Worm (Caenorhabditis elegans) whole organism, L2 larva: Measurements from ENCODE around the gene ttr-17.

Experiments used
- mdl-1 ChIP-seq, 2 experiments: fragments of 150-350 bp in 1 of 2; sonication (generic microtip) in 1 of 2; optimal IDR thresholded peaks; 2 replicates each; lab custom pipeline; 2017; ENCODE audit warnings: missing biosample characterization in 2 of 2, missing genetic modification characterization in 2 of 2
- nhr-237 ChIP-seq: fragments of 150-350 bp; optimal IDR thresholded peaks from 2 replicates; lab custom pipeline; 2014; ENCODE audit warnings: missing biosample characterization, missing genetic modification characterization

DNA sequence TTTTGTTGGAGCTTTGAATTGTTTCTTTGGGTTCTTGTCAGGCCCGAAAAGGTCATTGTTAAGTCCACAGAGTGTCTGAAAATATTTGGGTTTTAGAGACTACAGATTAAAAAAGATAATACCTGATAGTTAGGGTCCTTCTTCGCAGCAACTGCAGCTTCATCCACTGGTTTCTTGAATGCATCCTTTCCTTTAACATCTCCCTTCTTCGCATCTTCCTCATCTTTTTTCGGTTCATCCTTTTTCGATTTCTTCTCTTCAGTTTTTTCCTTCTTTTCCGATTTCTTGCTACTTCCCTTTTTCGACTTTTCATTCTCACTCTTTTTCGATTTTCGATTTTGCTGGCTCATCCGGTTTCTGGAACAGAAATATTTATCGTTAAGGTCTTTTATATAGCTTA, 36.7 kb upstream of the ttr-17 start:
- TF ChIP-seq mdl-1 (tag; optimal IDR thresholded peaks at IDR 0.05; lab: Kevin White, UChicago) (no peak), nhr-237 (no peak)
